Worm (Caenorhabditis elegans) whole organism, young adult: Measurements from ENCODE around the gene T27E7.4.

ENCODE experiments used
- B0019.2 ChIP-seq: fragments of 200-800 bp; sonication (Bioruptor generic); conservative IDR thresholded peaks from 2 replicates; pipeline ENCODE4 v1.3.6; 2022; ENCODE audit warnings: missing genetic modification reagents, missing genetic modification characterization, missing compliant biosample characterization
- B0336.3 ChIP-seq: fragments of 200-800 bp; sonication (Bioruptor generic); IDR thresholded peaks from 2 replicates; pipeline ENCODE4 v1.3.6; 2022; ENCODE audit warnings: missing genetic modification characterization, missing compliant biosample characterization
- C17E4.6 ChIP-seq: fragments of 200-800 bp; sonication (Bioruptor generic); IDR thresholded peaks from 2 replicates; pipeline ENCODE4 v1.3.6; 2022; ENCODE audit warnings: missing genetic modification reagents, missing genetic modification characterization, missing compliant biosample characterization
- D2030.7 ChIP-seq: fragments of 200-800 bp; sonication (Bioruptor generic); IDR thresholded peaks from 2 replicates; pipeline ENCODE4 v1.3.6; 2022; ENCODE audit warnings: missing genetic modification reagents, missing genetic modification characterization, missing compliant biosample characterization
- F33H1.4 ChIP-seq: fragments of 200-800 bp; sonication (Bioruptor generic); IDR thresholded peaks from 2 replicates; pipeline ENCODE4 v1.3.6; 2022; ENCODE audit warnings: missing genetic modification reagents, missing genetic modification characterization, missing compliant biosample characterization
- F39B2.1 ChIP-seq: fragments of 200-800 bp; sonication (Bioruptor generic); IDR thresholded peaks from 2 replicates; pipeline ENCODE4 v1.3.6; 2022; ENCODE audit warnings: missing genetic modification reagents, missing genetic modification characterization, missing compliant biosample characterization
- F49E8.2 ChIP-seq: sonication (generic microtip); optimal IDR thresholded peaks from 3 replicates; lab custom pipeline; 2017; ENCODE audit warnings: missing genetic modification characterization, mild to moderate bottlenecking, missing compliant biosample characterization, antibody characterized with exemption, moderate library complexity; ENCODE audit not compliant: insufficient read depth
- Y53F4B.3 ChIP-seq: fragments of 200-800 bp; sonication (Bioruptor generic); IDR thresholded peaks from 2 replicates; pipeline ENCODE4 v1.3.6; 2022; ENCODE audit warnings: missing genetic modification reagents, missing genetic modification characterization, missing compliant biosample characterization
- Y53G8AR.9 ChIP-seq: fragments of 200-800 bp; sonication (Bioruptor generic); conservative IDR thresholded peaks from 2 replicates; pipeline ENCODE4 v1.3.6; 2022; ENCODE audit warnings: missing genetic modification reagents, missing genetic modification characterization, missing compliant biosample characterization
- Y56A3A.18 ChIP-seq: fragments of 200-800 bp; sonication (Bioruptor generic); IDR thresholded peaks from 2 replicates; pipeline ENCODE4 v1.3.6; 2022; ENCODE audit warnings: missing genetic modification reagents, missing genetic modification characterization, missing compliant biosample characterization
- attf-3 ChIP-seq: fragments of 200-800 bp; sonication (Bioruptor generic); conservative IDR thresholded peaks from 2 replicates; pipeline ENCODE4 v1.3.6; 2022; ENCODE audit warnings: missing genetic modification reagents, missing genetic modification characterization, missing compliant biosample characterization
- attf-6 ChIP-seq: fragments of 200-800 bp; sonication (Bioruptor generic); IDR thresholded peaks from 2 replicates; pipeline ENCODE4 v1.3.6; 2022; ENCODE audit warnings: missing genetic modification reagents, missing genetic modification characterization, missing compliant biosample characterization
- cebp-2 ChIP-seq: fragments of 200-800 bp; sonication (Bioruptor generic); IDR thresholded peaks from 2 replicates; pipeline ENCODE4 v1.3.6; 2022; ENCODE audit warnings: missing genetic modification characterization, missing compliant biosample characterization
- ceh-100 ChIP-seq: fragments of 200-800 bp; sonication (Bioruptor generic); IDR thresholded peaks from 2 replicates; pipeline ENCODE4 v1.3.6; 2022; ENCODE audit warnings: missing genetic modification reagents, missing genetic modification characterization, missing compliant biosample characterization
- ceh-91 ChIP-seq: fragments of 200-800 bp; sonication (Bioruptor generic); IDR thresholded peaks from 2 replicates; pipeline ENCODE4 v1.3.6; 2022; ENCODE audit warnings: missing genetic modification reagents, missing genetic modification characterization, missing compliant biosample characterization
- dox-1 ChIP-seq: fragments of 200-800 bp; sonication (Bioruptor generic); IDR thresholded peaks from 2 replicates; pipeline ENCODE4 v1.3.6; 2022; ENCODE audit warnings: missing genetic modification reagents, missing genetic modification characterization, missing compliant biosample characterization
- egrh-3 ChIP-seq: fragments of 200-800 bp; sonication (Bioruptor generic); IDR thresholded peaks from 2 replicates; pipeline ENCODE4 v1.3.6; 2022; ENCODE audit warnings: missing genetic modification reagents, missing genetic modification characterization, missing compliant biosample characterization
- ekl-4 ChIP-seq: fragments of 200-800 bp; sonication (Bioruptor generic); IDR thresholded peaks from 2 replicates; pipeline ENCODE4 v1.3.6; 2022; ENCODE audit warnings: missing genetic modification reagents, missing genetic modification characterization, missing compliant biosample characterization
- hmg-1.2 ChIP-seq: fragments of 200-800 bp; sonication (Bioruptor generic); IDR thresholded peaks from 2 replicates; pipeline ENCODE4 v1.3.6; 2022; ENCODE audit warnings: missing genetic modification reagents, missing genetic modification characterization, missing compliant biosample characterization
- hmg-20 ChIP-seq: fragments of 200-800 bp; sonication (Bioruptor generic); IDR thresholded peaks from 2 replicates; pipeline ENCODE4 v1.3.6; 2022; ENCODE audit warnings: missing genetic modification reagents, missing genetic modification characterization, missing compliant biosample characterization
- hsf-1 ChIP-seq: fragments of 200-800 bp; sonication (Bioruptor generic); IDR thresholded peaks from 2 replicates; pipeline ENCODE4 v1.3.6; 2022; ENCODE audit warnings: missing genetic modification reagents, missing genetic modification characterization, missing compliant biosample characterization
- lin-54 ChIP-seq: fragments of 200-800 bp; sonication (Bioruptor generic); optimal IDR thresholded peaks from 2 replicates; lab custom pipeline; 2018; ENCODE audit warnings: mild to moderate bottlenecking, missing genetic modification characterization, missing compliant biosample characterization
- lir-1 ChIP-seq: fragments of 200-800 bp; sonication (Bioruptor generic); conservative IDR thresholded peaks from 2 replicates; pipeline ENCODE4 v1.3.6; 2022; ENCODE audit warnings: missing genetic modification reagents, missing genetic modification characterization, missing compliant biosample characterization
- lsl-1 ChIP-seq: fragments of 200-800 bp; sonication (Bioruptor generic); optimal IDR thresholded peaks from 2 replicates; lab custom pipeline; 2018; ENCODE audit warnings: mild to moderate bottlenecking, missing genetic modification characterization, moderate library complexity, missing compliant biosample characterization
- madf-3 ChIP-seq: fragments of 200-800 bp; sonication (Bioruptor generic); IDR thresholded peaks from 2 replicates; pipeline ENCODE4 v1.3.6; 2022; ENCODE audit warnings: missing genetic modification reagents, missing genetic modification characterization, missing compliant biosample characterization
- madf-6 ChIP-seq: fragments of 200-800 bp; sonication (Bioruptor generic); IDR thresholded peaks from 2 replicates; pipeline ENCODE4 v1.3.6; 2022; ENCODE audit warnings: missing genetic modification reagents, missing genetic modification characterization, missing compliant biosample characterization
- madf-8 ChIP-seq: fragments of 200-800 bp; sonication (Bioruptor generic); conservative IDR thresholded peaks from 2 replicates; pipeline ENCODE4 v1.3.6; 2022; ENCODE audit warnings: missing genetic modification reagents, missing genetic modification characterization, missing compliant biosample characterization
- mcd-1 ChIP-seq: fragments of 200-800 bp; sonication (Bioruptor generic); IDR thresholded peaks from 2 replicates; pipeline ENCODE4 v1.3.6; 2022; ENCODE audit warnings: missing genetic modification reagents, missing genetic modification characterization, missing compliant biosample characterization
- nfya-2 ChIP-seq: fragments of 200-800 bp; sonication (Bioruptor generic); IDR thresholded peaks from 2 replicates; pipeline ENCODE4 v1.3.6; 2022; ENCODE audit warnings: missing genetic modification reagents, missing genetic modification characterization, missing compliant biosample characterization
- nfyb-1 ChIP-seq: fragments of 200-800 bp; sonication (Bioruptor generic); IDR thresholded peaks from 2 replicates; pipeline ENCODE4 v1.3.6; 2022; ENCODE audit warnings: missing genetic modification reagents, missing genetic modification characterization, missing compliant biosample characterization
- pbrm-1 ChIP-seq: fragments of 200-800 bp; sonication (Bioruptor generic); IDR thresholded peaks from 2 replicates; pipeline ENCODE4 v1.3.6; 2022; ENCODE audit warnings: missing genetic modification reagents, missing genetic modification characterization, missing compliant biosample characterization
- rcor-1 ChIP-seq: fragments of 200-800 bp; sonication (Bioruptor generic); IDR thresholded peaks from 2 replicates; pipeline ENCODE4 v1.3.6; 2022; ENCODE audit warnings: missing genetic modification reagents, missing genetic modification characterization, missing compliant biosample characterization
- snpc-1.1 ChIP-seq: sonication (generic microtip); optimal IDR thresholded peaks from 2 replicates; lab custom pipeline; 2017; ENCODE audit warnings: missing genetic modification characterization, mild to moderate bottlenecking, missing compliant biosample characterization, antibody characterized with exemption, moderate library complexity, missing genotype, missing genetic modification reagents; ENCODE audit not compliant: insufficient read depth
- snpc-1.3 ChIP-seq: sonication (generic microtip); optimal IDR thresholded peaks from 2 replicates; lab custom pipeline; 2017; ENCODE audit warnings: missing genetic modification characterization, mild to moderate bottlenecking, missing compliant biosample characterization, antibody characterized with exemption, moderate library complexity, missing genotype, missing genetic modification reagents; ENCODE audit not compliant: insufficient read depth
- snpc-3.4 ChIP-seq: sonication (generic microtip); optimal IDR thresholded peaks from 2 replicates; lab custom pipeline; 2017; ENCODE audit warnings: missing genetic modification characterization, mild to moderate bottlenecking, missing compliant biosample characterization, antibody characterized with exemption, moderate library complexity, missing genotype, missing genetic modification reagents
- snpc-4 ChIP-seq, 5 experiments: fragments of 150-350 bp in 1 of 5; sonication (generic microtip) in 4 of 5; optimal IDR thresholded peaks; 2 replicates each; lab custom pipeline; 2014 to 2018; ENCODE audit warnings: missing genetic modification characterization in 5 of 5, missing biosample characterization in 3 of 5, antibody characterized with exemption in 2 of 5, mild to moderate bottlenecking in 2 of 5, missing compliant biosample characterization in 2 of 5, missing genotype in 2 of 5, moderate library complexity in 2 of 5, missing genetic modification reagents in 1 of 5
- tbp1 ChIP-seq: fragments of 200-800 bp; sonication (Bioruptor generic); optimal IDR thresholded peaks from 2 replicates; lab custom pipeline; 2018; ENCODE audit warnings: mild to moderate bottlenecking, missing genetic modification characterization, missing compliant biosample characterization
- xnd-1 ChIP-seq: sonication (generic microtip); optimal IDR thresholded peaks from 2 replicates; lab custom pipeline; 2016; ENCODE audit warnings: missing genotype, missing genetic modification reagents, missing genetic modification characterization, missing compliant biosample characterization
- ztf-25 ChIP-seq: fragments of 200-800 bp; sonication (Bioruptor generic); IDR thresholded peaks from 2 replicates; pipeline ENCODE4 v1.3.6; 2022; ENCODE audit warnings: missing genetic modification reagents, missing genetic modification characterization, missing compliant biosample characterization
- ztf-28 ChIP-seq: fragments of 200-800 bp; sonication (Bioruptor generic); IDR thresholded peaks from 2 replicates; pipeline ENCODE4 v1.3.6; 2022; ENCODE audit warnings: missing genetic modification reagents, missing genetic modification characterization, missing compliant biosample characterization

Gene T27E7.4

DNA sequence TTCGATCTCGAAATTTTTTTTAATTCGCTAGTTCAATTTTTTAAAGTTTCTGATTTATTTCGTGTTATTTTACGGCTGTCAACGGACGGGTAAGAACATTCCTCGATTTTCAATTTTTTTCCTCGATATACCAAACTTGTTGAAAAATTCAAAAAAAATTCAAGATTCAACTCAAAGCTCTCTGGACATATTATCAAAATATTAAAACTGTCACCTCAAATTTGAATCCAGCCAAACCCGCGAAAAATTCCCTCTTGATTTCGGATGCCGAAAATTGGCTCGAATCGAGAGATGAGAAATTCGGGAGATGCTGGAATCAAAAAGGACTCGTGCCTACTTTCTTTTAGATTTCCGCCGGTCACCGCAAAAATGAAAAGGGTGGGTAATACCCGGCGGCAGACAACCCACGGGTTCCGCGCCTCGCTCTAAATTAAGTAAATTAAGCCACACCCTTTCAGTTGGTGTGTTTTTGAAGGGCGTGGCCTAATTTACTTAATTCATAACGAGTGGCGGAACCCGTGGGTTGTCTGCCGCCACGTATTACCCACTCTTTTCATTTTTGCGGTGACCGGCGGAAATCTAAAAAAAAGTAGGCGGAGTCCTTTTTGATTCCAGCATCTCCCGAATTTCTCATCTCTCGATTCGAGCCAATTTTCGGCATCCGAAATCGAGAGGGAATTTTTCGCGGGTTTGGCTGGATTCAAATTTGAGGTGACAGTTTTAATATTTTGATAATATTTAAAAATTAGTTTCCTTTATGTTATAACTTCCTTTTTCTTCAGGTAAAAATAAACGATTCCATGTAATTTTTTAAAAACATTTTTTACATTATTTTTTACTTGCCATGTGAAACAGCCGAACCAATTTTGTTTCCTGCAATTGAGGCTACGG, 9.3 kb downstream of the T27E7.4 start:
- TF ChIP-seq D2030.7 (GFP tag; lab: Robert Waterston, UW) (peak; percentile 97), F39B2.1 (GFP tag; lab: Robert Waterston, UW) (0 out of 2 replicates have a peak, but pooled peaks have one; percentile 10), snpc-1.1 (tag; lab: Kevin White, UChicago) (peak; percentile 81), attf-6 (GFP tag; lab: Robert Waterston, UW) (peak; percentile 100), nfya-2 (GFP tag; lab: Robert Waterston, UW) (0 out of 2 replicates have a peak, but pooled peaks have one; percentile 55), rcor-1 (GFP tag; lab: Robert Waterston, UW) (peak; percentile 88), snpc-3.4 (tag; lab: Kevin White, UChicago) (peak; percentile 16), ztf-25 (GFP tag; lab: Robert Waterston, UW) (0 out of 2 replicates have a peak, but pooled peaks have one; percentile 25), snpc-4 (GFP tag; optimal IDR thresholded peaks at IDR 0.05; lab: Kevin White, UChicago) (peak; percentile 91), snpc-4 (tag; optimal IDR thresholded peaks at IDR 0.05; lab: Kevin White, UChicago) (peak; percentile 93 to 99 (median 94)), Y53F4B.3 (GFP tag; lab: Robert Waterston, UW) (peak; percentile 43; the same call in 1 of the 2 replicates), madf-6 (peak; percentile 88), F49E8.2 (peak; percentile 18), pbrm-1 (peak; percentile 99), nfyb-1 (GFP tag; lab: Robert Waterston, UW) (peak; percentile 77), hmg-1.2 (GFP tag; lab: Robert Waterston, UW) (peak; percentile 84), egrh-3 (GFP tag; lab: Robert Waterston, UW) (peak; percentile 45; the same call in 1 of the 2 replicates), ceh-91 (GFP tag; lab: Robert Waterston, UW) (peak; percentile 62; the same call in 1 of the 2 replicates), madf-8 (GFP tag; lab: Robert Waterston, UW) (peak; percentile 57), lin-54 (GFP tag; lab: Kevin White, UChicago) (peak; percentile 26), Y53G8AR.9 (GFP tag; lab: Robert Waterston, UW) (peak; percentile 86), tbp1 (GFP tag; lab: Kevin White, UChicago) (peak; percentile 68), xnd-1 (tag; lab: Kevin White, UChicago) (peak; percentile 33), ekl-4 (GFP tag; lab: Robert Waterston, UW) (peak; percentile 78), F33H1.4 (GFP tag; lab: Robert Waterston, UW) (peak; percentile 63), hmg-20 (GFP tag; lab: Robert Waterston, UW) (peak; percentile 56; the same call in 1 of the 2 replicates), lsl-1 (GFP tag; lab: Kevin White, UChicago) (peak; percentile 44), C17E4.6 (peak; percentile 73; the same call in 1 of the 2 replicates), dox-1 (GFP tag; lab: Robert Waterston, UW) (peak; percentile 86), lir-1 (GFP tag; lab: Robert Waterston, UW) (0 out of 2 replicates have a peak, but pooled peaks have one; percentile 13), B0336.3 (GFP tag; lab: Robert Waterston, UW) (peak; percentile 52; the same call in 1 of the 2 replicates), hsf-1 (GFP tag; lab: Robert Waterston, UW) (peak; percentile 80), mcd-1 (GFP tag; lab: Robert Waterston, UW) (peak; percentile 66), Y56A3A.18 (peak; percentile 72), cebp-2 (GFP tag; lab: Robert Waterston, UW) (peak; percentile 91; the same call in 1 of the 2 replicates), snpc-1.3 (tag; lab: Kevin White, UChicago) (peak; percentile 8), madf-3 (GFP tag; lab: Robert Waterston, UW) (peak; percentile 75; the same call in 1 of the 2 replicates), ztf-28 (GFP tag; lab: Robert Waterston, UW) (peak; percentile 82; the same call in 1 of the 2 replicates), attf-3 (peak; percentile 48; the same call in 1 of the 2 replicates), B0019.2 (GFP tag; lab: Robert Waterston, UW) (peak; percentile 39; the same call in 1 of the 2 replicates), ceh-100 (GFP tag; lab: Robert Waterston, UW) (peak; percentile 87)
